Worm (Caenorhabditis elegans) whole organism, L4/young adult: ENCODE measurements around the gene W03F8.4.

Experiments used
- W03F9.2 ChIP-seq: fragments of 150-350 bp; optimal IDR thresholded peaks from 2 replicates; lab custom pipeline; 2014; ENCODE audit warnings: missing biosample characterization, missing genetic modification characterization
- dao-5 ChIP-seq: sonication (generic microtip); optimal IDR thresholded peaks from 2 replicates; lab custom pipeline; 2016; ENCODE audit warnings: missing genotype, missing genetic modification characterization, moderate library complexity, missing compliant biosample characterization
- him-1 ChIP-seq: sonication (generic microtip); optimal IDR thresholded peaks from 2 replicates; lab custom pipeline; 2016; ENCODE audit warnings: missing genotype, missing genetic modification reagents, missing genetic modification characterization, missing compliant biosample characterization

- no peak for TF ChIP-seq him-1
- TF ChIP-seq dao-5 = no peak
- no peak for TF ChIP-seq W03F9.2 (tag; lab: Kevin White, UChicago)
Measured at ce11 chrIV:5204573-5204972, 20.6 kb downstream of the W03F8.4 start, which contains the start of gene tni-4.
